Fruit fly (Drosophila melanogaster) whole organism, embryonic: ENCODE measurements around the gene Cpr30B.

Experiments
- Antp ChIP-seq: fragments of 200-800 bp; sonication (Bioruptor generic); optimal IDR thresholded peaks from 3 replicates; lab custom pipeline; 2016; ENCODE audit warnings: missing biosample characterization, missing genetic modification characterization
- B-H2 ChIP-seq: fragments of 200-800 bp; sonication (Bioruptor generic); optimal IDR thresholded peaks from 2 replicates; lab custom pipeline; 2018; ENCODE audit warnings: missing biosample characterization, mild to moderate bottlenecking, missing genetic modification characterization
- CG1024 ChIP-seq: fragments of 200-800 bp; sonication (Bioruptor generic); IDR thresholded peaks from 2 replicates; pipeline ENCODE4 v1.3.6; 2022; ENCODE audit warnings: missing biosample characterization, missing genetic modification characterization
- CG10366 ChIP-seq: fragments of 200-800 bp; sonication (Bioruptor generic); IDR thresholded peaks from 2 replicates; pipeline ENCODE4 v1.3.6; 2022; ENCODE audit warnings: missing biosample characterization, missing genetic modification characterization
- CG11398 ChIP-seq: fragments of 200-800 bp; sonication (Bioruptor generic); optimal IDR thresholded peaks from 2 replicates; lab custom pipeline; 2016; ENCODE audit warnings: missing biosample characterization, missing genetic modification characterization
- CG12744 ChIP-seq: fragments of 200-800 bp; sonication (Bioruptor generic); optimal IDR thresholded peaks from 2 replicates; lab custom pipeline; 2016; ENCODE audit warnings: missing biosample characterization, missing genetic modification characterization
- CG14050 ChIP-seq: fragments of 200-800 bp; sonication (Bioruptor generic); IDR thresholded peaks from 3 replicates; pipeline ENCODE4 v1.3.6; 2022; ENCODE audit warnings: missing biosample characterization, missing genetic modification characterization
- CG14667 ChIP-seq: fragments of 200-800 bp; sonication (Bioruptor generic); IDR thresholded peaks from 2 replicates; pipeline ENCODE4 v1.3.6; 2022; ENCODE audit warnings: missing biosample characterization, missing genetic modification characterization
- CG1603 ChIP-seq: fragments of 200-800 bp; sonication (Bioruptor generic); optimal IDR thresholded peaks from 2 replicates; lab custom pipeline; 2019; ENCODE audit warnings: missing biosample characterization, mild to moderate bottlenecking, missing genetic modification characterization, moderate library complexity
- CG18764 ChIP-seq: fragments of 200-800 bp; sonication (Bioruptor generic); optimal IDR thresholded peaks from 3 replicates; lab custom pipeline; 2016; ENCODE audit warnings: missing biosample characterization, missing genetic modification characterization
- CG2889 ChIP-seq: fragments of 200-800 bp; sonication (Bioruptor generic); IDR thresholded peaks from 3 replicates; pipeline ENCODE4 v1.3.6; 2022; ENCODE audit warnings: missing biosample characterization, missing genetic modification characterization
- CG31365 ChIP-seq: fragments of 200-800 bp; sonication (Bioruptor generic); optimal IDR thresholded peaks from 2 replicates; lab custom pipeline; 2018; ENCODE audit warnings: missing biosample characterization, mild to moderate bottlenecking, missing genetic modification characterization
- CG31441 ChIP-seq: fragments of 200-800 bp; sonication (Bioruptor generic); IDR thresholded peaks from 2 replicates; pipeline ENCODE4 v1.3.6; 2022; ENCODE audit warnings: missing biosample characterization, missing genetic modification characterization
- CG34224 ChIP-seq: fragments of 200-800 bp; sonication (Bioruptor generic); IDR thresholded peaks from 3 replicates; pipeline ENCODE4 v1.3.6; 2022; ENCODE audit warnings: missing biosample characterization, missing genetic modification characterization; ENCODE audit not compliant: partially characterized antibody
- CG6175 ChIP-seq: fragments of 200-800 bp; sonication (Bioruptor generic); IDR thresholded peaks from 3 replicates; pipeline ENCODE4 v1.3.6; 2022; ENCODE audit warnings: missing biosample characterization, missing genetic modification characterization
- CG7372 ChIP-seq: fragments of 200-800 bp; sonication (Bioruptor generic); IDR thresholded peaks from 2 replicates; pipeline ENCODE4 v1.3.6; 2022; ENCODE audit warnings: missing biosample characterization, missing genetic modification characterization
- CG7786 ChIP-seq: fragments of 200-800 bp; sonication (Bioruptor generic); optimal IDR thresholded peaks from 2 replicates; lab custom pipeline; 2016; ENCODE audit warnings: missing biosample characterization, missing genetic modification characterization
- CG8924 ChIP-seq: fragments of 200-800 bp; optimal IDR thresholded peaks from 3 replicates; lab custom pipeline; 2019; ENCODE audit warnings: missing biosample characterization, mild to moderate bottlenecking, missing genetic modification characterization, moderate library complexity
- CG8944 ChIP-seq: fragments of 200-800 bp; sonication (Bioruptor generic); optimal IDR thresholded peaks from 3 replicates; lab custom pipeline; 2016; ENCODE audit warnings: missing biosample characterization, missing genetic modification characterization
- Camta ChIP-seq: fragments of 200-800 bp; sonication (Bioruptor generic); optimal IDR thresholded peaks from 2 replicates; lab custom pipeline; 2016; ENCODE audit warnings: missing biosample characterization, missing genetic modification characterization
- D19B ChIP-seq: fragments of 200-800 bp; sonication (Bioruptor generic); optimal IDR thresholded peaks from 2 replicates; lab custom pipeline; 2017; ENCODE audit warnings: missing biosample characterization, mild to moderate bottlenecking, missing genetic modification characterization
- E2f1 ChIP-seq: fragments of 200-800 bp; sonication (Bioruptor generic); IDR thresholded peaks from 2 replicates; pipeline ENCODE4 v1.3.6; 2022; ENCODE audit warnings: missing biosample characterization, missing genetic modification characterization
- Eip74EF ChIP-seq, 2 experiments: fragments of 200-800 bp in 1 of 2; fragments of >200 bp in 1 of 2; sonication (Bioruptor generic) in 1 of 2; optimal IDR thresholded peaks; 2 replicates each; lab custom pipeline; 2017 to 2019; ENCODE audit warnings: missing biosample characterization in 2 of 2, missing genetic modification characterization in 2 of 2, mild to moderate bottlenecking in 1 of 2, moderate library complexity in 1 of 2
- Fer2 ChIP-seq: fragments of 200-800 bp; sonication (Bioruptor generic); optimal IDR thresholded peaks from 2 replicates; lab custom pipeline; 2018; ENCODE audit warnings: missing biosample characterization, mild to moderate bottlenecking, missing genetic modification characterization, moderate library complexity
- HHEX ChIP-seq: fragments of 200-800 bp; sonication (Bioruptor generic); optimal IDR thresholded peaks from 3 replicates; lab custom pipeline; 2017; ENCODE audit warnings: missing biosample characterization, mild to moderate bottlenecking, missing genetic modification characterization, missing genetic modification reagents
- Hsf ChIP-seq: fragments of 200-800 bp; sonication (Bioruptor generic); optimal IDR thresholded peaks from 3 replicates; lab custom pipeline; 2016; ENCODE audit warnings: missing biosample characterization, missing genetic modification characterization
- Mes4 ChIP-seq: fragments of 200-800 bp; sonication (Bioruptor generic); optimal IDR thresholded peaks from 2 replicates; lab custom pipeline; 2016; ENCODE audit warnings: missing biosample characterization, missing genetic modification characterization
- Nf-YC ChIP-seq: fragments of 200-800 bp; optimal IDR thresholded peaks from 3 replicates; lab custom pipeline; 2019; ENCODE audit warnings: missing biosample characterization, mild to moderate bottlenecking, missing genetic modification characterization, moderate library complexity
- Oaz ChIP-seq: fragments of 200-800 bp; sonication (Bioruptor generic); IDR thresholded peaks from 2 replicates; pipeline ENCODE4 v1.3.6; 2022; ENCODE audit warnings: missing biosample characterization, missing genetic modification characterization
- TFAM ChIP-seq: fragments of 200-800 bp; sonication (Bioruptor generic); optimal IDR thresholded peaks from 2 replicates; lab custom pipeline; 2017; ENCODE audit warnings: missing biosample characterization, missing genetic modification characterization, inconsistent platforms
- az2 ChIP-seq: fragments of 200-800 bp; sonication (Bioruptor generic); optimal IDR thresholded peaks from 3 replicates; lab custom pipeline; 2016; ENCODE audit warnings: missing biosample characterization, missing genetic modification characterization
- bsh ChIP-seq, 2 experiments: fragments of 200-800 bp; sonication (Bioruptor generic); optimal IDR thresholded peaks; 2 replicates each; lab custom pipeline; 2017 to 2018; ENCODE audit warnings: mild to moderate bottlenecking in 2 of 2, missing biosample characterization in 2 of 2, missing genetic modification characterization in 2 of 2, moderate library complexity in 1 of 2
- crc ChIP-seq: fragments of 200-800 bp; sonication (Bioruptor generic); optimal IDR thresholded peaks from 2 replicates; lab custom pipeline; 2016; ENCODE audit warnings: missing biosample characterization, missing genetic modification characterization
- en ChIP-seq: fragments of 200-800 bp; sonication (Bioruptor generic); optimal IDR thresholded peaks from 2 replicates; lab custom pipeline; 2016; ENCODE audit warnings: missing biosample characterization, missing genetic modification characterization
- fd96Cb ChIP-seq: fragments of 200-800 bp; sonication (Bioruptor generic); optimal IDR thresholded peaks from 2 replicates; lab custom pipeline; 2018; ENCODE audit warnings: missing biosample characterization, mild to moderate bottlenecking, missing genetic modification characterization, moderate library complexity
- gce ChIP-seq: fragments of 200-800 bp; sonication (Bioruptor generic); IDR thresholded peaks from 3 replicates; pipeline ENCODE4 v1.3.6; 2022; ENCODE audit warnings: missing biosample characterization, missing genetic modification characterization
- h ChIP-seq: fragments of >200 bp; optimal IDR thresholded peaks from 2 replicates; lab custom pipeline; 2017
- hb ChIP-seq: fragments of 200-800 bp; sonication (Bioruptor generic); IDR thresholded peaks from 3 replicates; pipeline ENCODE4 v1.3.6; 2022; ENCODE audit warnings: missing biosample characterization, missing genetic modification characterization; ENCODE audit not compliant: partially characterized antibody
- hkb ChIP-seq, 2 experiments: fragments of 200-800 bp in 1 of 2; fragments of >200 bp in 1 of 2; sonication (Bioruptor generic) in 1 of 2; IDR thresholded peaks in 1 of 2; optimal IDR thresholded peaks in 1 of 2; 2 replicates each; pipeline versions ENCODE4 v1.3.6 to Lab custom; 2017 to 2022; ENCODE audit warnings: missing biosample characterization in 1 of 2, missing genetic modification characterization in 1 of 2
- ind ChIP-seq: fragments of 200-800 bp; sonication (Bioruptor generic); optimal IDR thresholded peaks from 3 replicates; lab custom pipeline; 2016; ENCODE audit warnings: missing biosample characterization, missing genetic modification characterization
- nerfin-2 ChIP-seq: fragments of 200-800 bp; sonication (Bioruptor generic); IDR thresholded peaks from 2 replicates; pipeline ENCODE4 v1.3.6; 2022; ENCODE audit warnings: missing biosample characterization, missing genetic modification characterization; ENCODE audit not compliant: partially characterized antibody
- nom ChIP-seq: fragments of 200-800 bp; sonication (Bioruptor generic); optimal IDR thresholded peaks from 2 replicates; lab custom pipeline; 2017; ENCODE audit warnings: missing biosample characterization, missing genetic modification characterization, mild to moderate bottlenecking, moderate library complexity, missing genetic modification reagents
- onecut ChIP-seq: fragments of 200-800 bp; sonication (Bioruptor generic); IDR thresholded peaks from 2 replicates; pipeline ENCODE4 v1.3.6; 2022; ENCODE audit warnings: missing biosample characterization, missing genetic modification characterization
- pnt ChIP-seq: fragments of 200-800 bp; sonication (Bioruptor generic); optimal IDR thresholded peaks from 3 replicates; lab custom pipeline; 2016; ENCODE audit warnings: missing biosample characterization, missing genetic modification characterization
- slbo ChIP-seq: fragments of 200-800 bp; sonication (Bioruptor generic); IDR thresholded peaks from 2 replicates; pipeline ENCODE4 v1.3.6; 2022; ENCODE audit warnings: missing biosample characterization, missing genetic modification characterization
- tna ChIP-seq: fragments of 200-800 bp; sonication (Bioruptor generic); IDR thresholded peaks from 2 replicates; pipeline ENCODE4 v1.3.6; 2022; ENCODE audit warnings: missing biosample characterization, missing genetic modification characterization; ENCODE audit not compliant: partially characterized antibody
- vvl ChIP-seq: fragments of 200-800 bp; sonication (Bioruptor generic); IDR thresholded peaks from 2 replicates; pipeline ENCODE4 v1.3.6; 2022; ENCODE audit warnings: missing biosample characterization, missing genetic modification characterization
- zen ChIP-seq: fragments of 200-800 bp; sonication (Bioruptor generic); optimal IDR thresholded peaks from 3 replicates; lab custom pipeline; 2018; ENCODE audit warnings: missing biosample characterization, mild to moderate bottlenecking, missing genetic modification characterization, moderate library complexity

Gene Cpr30B

dm6 chr2L:9497285-9497660 lies 45.4 kb upstream of the Cpr30B start (continued):
- TF ChIP-seq bsh (GFP tag; optimal IDR thresholded peaks at IDR 0.05; lab: Kevin White, UChicago) (peak in 1 of 2 experiments; percentile 12), D19B (GFP tag; lab: Kevin White, UChicago) (no peak), CG14667 (GFP tag; lab: Robert Waterston, UW) (no peak), vvl (GFP tag; lab: Robert Waterston, UW) (peak; percentile 30; the same call in 1 of the 2 replicates), CG1024 (0 out of 2 replicates have a peak, but pooled peaks have one; percentile 37), Camta (no peak), CG11398 (GFP tag; lab: Kevin White, UChicago) (peak; percentile 27), hkb (optimal IDR thresholded peaks at IDR 0.05; lab: Kevin White, UChicago) (no peak), hkb (GFP tag; IDR thresholded peaks at IDR 0.05; lab: Robert Waterston, UW) (0 out of 2 replicates have a peak, but pooled peaks have one; percentile 26), gce (GFP tag; lab: Robert Waterston, UW) (0 out of 3 replicates have a peak, but pooled peaks have one; percentile 9), en (GFP tag; lab: Kevin White, UChicago) (no peak), CG31441 (no peak), slbo (GFP tag; lab: Robert Waterston, UW) (no peak), CG1603 (peak; percentile 12)
- TF ChIP-seq, all 482 proteins: peak for 37

- TF ChIP-seq CG8924 (tag; lab: Kevin White, UChicago), result peak; percentile 44
- no peak for TF ChIP-seq Mes4 (GFP tag; lab: Kevin White, UChicago)
- peak; percentile 64 for TF ChIP-seq CG10366 (GFP tag; lab: Robert Waterston, UW)
- TF ChIP-seq CG18764 (GFP tag; lab: Kevin White, UChicago), result peak; percentile 27
- peak; percentile 35 for TF ChIP-seq B-H2
- peak; percentile 32 for TF ChIP-seq CG12744 (GFP tag; lab: Kevin White, UChicago)
- no peak for TF ChIP-seq CG31365 (tag; lab: Kevin White, UChicago)
- peak; percentile 27 for TF ChIP-seq zen (tag; lab: Kevin White, UChicago)
- peak; percentile 54 for TF ChIP-seq onecut (GFP tag; lab: Robert Waterston, UW)
- TF ChIP-seq pnt (GFP tag; lab: Kevin White, UChicago), result peak; percentile 23
- TF ChIP-seq Oaz, result 0 out of 2 replicates have a peak, but pooled peaks have one; percentile 37
- peak; percentile 41 for TF ChIP-seq CG7786 (GFP tag; lab: Kevin White, UChicago)
- TF ChIP-seq Hsf (GFP tag; lab: Kevin White, UChicago), result peak; percentile 63
- TF ChIP-seq Eip74EF (GFP tag; optimal IDR thresholded peaks at IDR 0.05; lab: Kevin White, UChicago), result peak in 1 of 2 experiments; percentile 60
- no peak for TF ChIP-seq CG34224 (GFP tag; lab: Robert Waterston, UW)
- peak; percentile 73 for TF ChIP-seq ind
- TF ChIP-seq crc (GFP tag; lab: Kevin White, UChicago), result peak; percentile 63
- TF ChIP-seq CG8944 (GFP tag; lab: Kevin White, UChicago), result no peak
- peak; percentile 63 for TF ChIP-seq E2f1 (GFP tag; lab: Robert Waterston, UW)
- TF ChIP-seq CG6175 (GFP tag; lab: Robert Waterston, UW), result peak; percentile 15; the same call in 1 of the 3 replicates
- no peak for TF ChIP-seq tna (GFP tag; lab: Robert Waterston, UW)
- TF ChIP-seq CG2889 (GFP tag; lab: Robert Waterston, UW), result peak; percentile 20; the same call in 1 of the 3 replicates
- peak; percentile 56 for TF ChIP-seq CG14050 (GFP tag; lab: Robert Waterston, UW)
- TF ChIP-seq HHEX (GFP tag; lab: Kevin White, UChicago), result peak; percentile 51
- TF ChIP-seq h, result no peak
- TF ChIP-seq TFAM (GFP tag; lab: Kevin White, UChicago), result no peak
- no peak for TF ChIP-seq nom (GFP tag; lab: Kevin White, UChicago)
- peak; percentile 57 for TF ChIP-seq az2 (GFP tag; lab: Kevin White, UChicago)
- TF ChIP-seq Fer2 (tag; lab: Kevin White, UChicago), result no peak
- no peak for TF ChIP-seq hb
- TF ChIP-seq fd96Cb (tag; lab: Kevin White, UChicago), result peak; percentile 68
- TF ChIP-seq Antp (GFP tag; lab: Kevin White, UChicago), result peak; percentile 3
- no peak for TF ChIP-seq CG7372 (GFP tag; lab: Robert Waterston, UW)
- TF ChIP-seq nerfin-2, result no peak
- TF ChIP-seq Nf-YC, result no peak
Measured at dm6 chr2L:9498185-9498984, 44.3 kb upstream of the Cpr30B start.
